Fruit fly (Drosophila melanogaster) whole organism, embryonic: Measurements from ENCODE around the gene sunn.

Source experiments
- Abd-B ChIP-seq: fragments of 200-800 bp; sonication (Bioruptor generic); optimal IDR thresholded peaks from 2 replicates; lab custom pipeline; 2018; ENCODE audit warnings: missing biosample characterization, mild to moderate bottlenecking, missing genetic modification characterization, moderate library complexity
- CG10959 ChIP-seq: fragments of 200-800 bp; sonication (Bioruptor generic); IDR thresholded peaks from 2 replicates; pipeline ENCODE4 v1.3.6; 2022; ENCODE audit warnings: missing biosample characterization, missing genetic modification characterization
- CG11695 ChIP-seq: fragments of 200-800 bp; sonication (Bioruptor generic); IDR thresholded peaks from 3 replicates; pipeline ENCODE4 v1.3.6; 2022; ENCODE audit warnings: missing biosample characterization, missing genetic modification characterization
- CG12391 ChIP-seq: fragments of 200-800 bp; sonication (Bioruptor generic); optimal IDR thresholded peaks from 3 replicates; lab custom pipeline; 2018; ENCODE audit warnings: missing biosample characterization, mild to moderate bottlenecking, missing genetic modification characterization, moderate library complexity
- CG13287 ChIP-seq: fragments of 200-800 bp; sonication (Bioruptor generic); IDR thresholded peaks from 2 replicates; pipeline ENCODE4 v1.3.6; 2022; ENCODE audit warnings: missing biosample characterization, missing genetic modification characterization; ENCODE audit not compliant: partially characterized antibody
- CG1529 ChIP-seq: fragments of 200-800 bp; sonication (Bioruptor generic); optimal IDR thresholded peaks from 3 replicates; lab custom pipeline; 2018; ENCODE audit warnings: missing biosample characterization, missing genetic modification characterization
- CG17802 ChIP-seq: fragments of 200-800 bp; sonication (Bioruptor generic); optimal IDR thresholded peaks from 2 replicates; lab custom pipeline; 2018; ENCODE audit warnings: missing biosample characterization, mild to moderate bottlenecking, missing genetic modification characterization, moderate library complexity
- CG3065 ChIP-seq: fragments of 200-800 bp; sonication (Bioruptor generic); optimal IDR thresholded peaks from 2 replicates; lab custom pipeline; 2016; ENCODE audit warnings: missing biosample characterization, missing genetic modification characterization
- CG32772 ChIP-seq: fragments of 200-800 bp; sonication (Bioruptor generic); IDR thresholded peaks from 2 replicates; pipeline ENCODE4 v1.3.6; 2022; ENCODE audit warnings: missing biosample characterization, missing genetic modification characterization
- CG34224 ChIP-seq: fragments of 200-800 bp; sonication (Bioruptor generic); IDR thresholded peaks from 3 replicates; pipeline ENCODE4 v1.3.6; 2022; ENCODE audit warnings: missing biosample characterization, missing genetic modification characterization; ENCODE audit not compliant: partially characterized antibody
- CG34422 ChIP-seq: fragments of 200-800 bp; sonication (Bioruptor generic); IDR thresholded peaks from 3 replicates; pipeline ENCODE4 v1.3.6; 2022; ENCODE audit warnings: missing biosample characterization, missing genetic modification characterization
- CG6689 ChIP-seq: fragments of 200-800 bp; sonication (Bioruptor generic); IDR thresholded peaks from 2 replicates; pipeline ENCODE4 v1.3.6; 2022; ENCODE audit warnings: missing biosample characterization, missing genetic modification characterization
- CG6765 ChIP-seq: fragments of 200-800 bp; sonication (Bioruptor generic); optimal IDR thresholded peaks from 3 replicates; lab custom pipeline; 2017; ENCODE audit warnings: missing biosample characterization, mild to moderate bottlenecking, missing genetic modification characterization
- CG6791 ChIP-seq: fragments of 200-800 bp; sonication (Bioruptor generic); IDR thresholded peaks from 3 replicates; pipeline ENCODE4 v1.3.6; 2022; ENCODE audit warnings: missing biosample characterization, missing genetic modification characterization; ENCODE audit not compliant: partially characterized antibody
- CG7556 ChIP-seq: fragments of 200-800 bp; sonication (Bioruptor generic); optimal IDR thresholded peaks from 2 replicates; lab custom pipeline; 2017; ENCODE audit warnings: missing biosample characterization, mild to moderate bottlenecking, missing genetic modification characterization
- CoRest ChIP-seq: fragments of 200-800 bp; sonication (Bioruptor generic); optimal IDR thresholded peaks from 3 replicates; lab custom pipeline; 2018; ENCODE audit warnings: missing biosample characterization, mild to moderate bottlenecking, missing genetic modification characterization, moderate library complexity
- Dek ChIP-seq: fragments of 200-800 bp; sonication (Bioruptor generic); optimal IDR thresholded peaks from 3 replicates; lab custom pipeline; 2019; ENCODE audit warnings: missing biosample characterization, mild to moderate bottlenecking, missing genetic modification characterization, moderate library complexity
- Drgx ChIP-seq: fragments of 200-800 bp; sonication (Bioruptor generic); IDR thresholded peaks from 2 replicates; pipeline ENCODE4 v1.3.6; 2022; ENCODE audit warnings: missing biosample characterization, missing genetic modification characterization
- Gsc ChIP-seq: fragments of 200-800 bp; sonication (Bioruptor generic); IDR thresholded peaks from 2 replicates; pipeline ENCODE4 v1.3.6; 2022; ENCODE audit warnings: missing biosample characterization, missing genetic modification characterization
- HLH54F ChIP-seq: fragments of 200-800 bp; sonication (Bioruptor generic); optimal IDR thresholded peaks from 3 replicates; lab custom pipeline; 2016; ENCODE audit warnings: missing biosample characterization, missing genetic modification characterization
- HmgZ ChIP-seq: fragments of 200-800 bp; sonication (Bioruptor generic); optimal IDR thresholded peaks from 2 replicates; lab custom pipeline; 2018; ENCODE audit warnings: missing biosample characterization, mild to moderate bottlenecking, missing genetic modification characterization
- Hr78 ChIP-seq, 2 experiments: fragments of 200-800 bp in 1 of 2; fragments of >200 bp in 1 of 2; sonication (Bioruptor generic) in 1 of 2; optimal IDR thresholded peaks; 2 replicates each; lab custom pipeline; 2017 to 2019; ENCODE audit warnings: missing biosample characterization in 2 of 2, missing genetic modification characterization in 2 of 2, mild to moderate bottlenecking in 1 of 2, moderate library complexity in 1 of 2
- Jarid2 ChIP-seq: fragments of 200-800 bp; sonication (Bioruptor generic); optimal IDR thresholded peaks from 3 replicates; lab custom pipeline; 2017; ENCODE audit warnings: mild to moderate bottlenecking, missing biosample characterization, missing genetic modification reagents, missing genetic modification characterization
- MESR4 ChIP-seq: fragments of 200-800 bp; sonication (Bioruptor generic); optimal IDR thresholded peaks from 2 replicates; lab custom pipeline; 2018; ENCODE audit warnings: missing biosample characterization, mild to moderate bottlenecking, missing genetic modification characterization, moderate library complexity
- Med ChIP-seq: fragments of 200-800 bp; sonication (Bioruptor generic); peaks from one replicate; lab custom pipeline; 2016; ENCODE audit warnings: missing biosample characterization, missing genetic modification characterization, mild to moderate bottlenecking, inconsistent platforms, moderate library complexity
- Nf-YB ChIP-seq: fragments of 200-800 bp; sonication (Bioruptor generic); optimal IDR thresholded peaks from 3 replicates; lab custom pipeline; 2019; ENCODE audit warnings: missing biosample characterization, mild to moderate bottlenecking, missing genetic modification characterization, moderate library complexity
- Opbp ChIP-seq: fragments of 200-800 bp; sonication (Bioruptor generic); IDR thresholded peaks from 3 replicates; pipeline ENCODE4 v1.3.6; 2022; ENCODE audit warnings: missing biosample characterization, missing genetic modification characterization; ENCODE audit not compliant: partially characterized antibody
- Ptx1 ChIP-seq: fragments of 200-800 bp; sonication (Bioruptor generic); IDR thresholded peaks from 2 replicates; pipeline ENCODE4 v1.3.6; 2022; ENCODE audit warnings: missing biosample characterization, missing genetic modification characterization
- Sin3A ChIP-seq: fragments of >200 bp; optimal IDR thresholded peaks from 2 replicates; lab custom pipeline; 2018
- Xrp1 ChIP-seq: fragments of 200-800 bp; sonication (Bioruptor generic); IDR thresholded peaks from 2 replicates; pipeline ENCODE4 v1.3.6; 2022; ENCODE audit warnings: missing biosample characterization, missing genetic modification characterization
- aop ChIP-seq: fragments of 200-800 bp; sonication (Bioruptor generic); IDR thresholded peaks from 2 replicates; pipeline ENCODE4 v1.3.6; 2022; ENCODE audit warnings: missing biosample characterization, missing genetic modification characterization
- bab2 ChIP-seq: fragments of 200-800 bp; sonication (Bioruptor generic); optimal IDR thresholded peaks from 2 replicates; lab custom pipeline; 2016; ENCODE audit warnings: missing biosample characterization, missing genetic modification characterization
- corto ChIP-seq: fragments of 200-800 bp; sonication (Bioruptor generic); optimal IDR thresholded peaks from 2 replicates; lab custom pipeline; 2016; ENCODE audit warnings: missing biosample characterization, mild to moderate bottlenecking, missing genetic modification characterization, moderate library complexity
- crp ChIP-seq, 2 experiments: fragments of 200-800 bp; sonication (Bioruptor generic); optimal IDR thresholded peaks; 2 replicates in 1 of 2; 3 replicates in 1 of 2; lab custom pipeline; 2017; ENCODE audit warnings: missing biosample characterization in 2 of 2, missing genetic modification characterization in 2 of 2, mild to moderate bottlenecking in 1 of 2, moderate library complexity in 1 of 2
- cwo ChIP-seq: fragments of 200-800 bp; sonication (Bioruptor generic); optimal IDR thresholded peaks from 3 replicates; lab custom pipeline; 2017; ENCODE audit warnings: missing biosample characterization, missing genetic modification characterization, mild to moderate bottlenecking, moderate library complexity, missing genetic modification reagents
- ems ChIP-seq: fragments of 200-800 bp; sonication (Bioruptor generic); optimal IDR thresholded peaks from 3 replicates; lab custom pipeline; 2016; ENCODE audit warnings: missing biosample characterization, missing genetic modification characterization
- exex ChIP-seq: fragments of 200-800 bp; sonication (Bioruptor generic); optimal IDR thresholded peaks from 4 replicates; lab custom pipeline; 2018; ENCODE audit warnings: missing biosample characterization, mild to moderate bottlenecking, missing genetic modification characterization, moderate library complexity
- fd3F ChIP-seq: fragments of 200-800 bp; sonication (Bioruptor generic); optimal IDR thresholded peaks from 2 replicates; lab custom pipeline; 2018; ENCODE audit warnings: missing biosample characterization, mild to moderate bottlenecking, missing genetic modification characterization, moderate library complexity
- ind ChIP-seq: fragments of 200-800 bp; sonication (Bioruptor generic); optimal IDR thresholded peaks from 3 replicates; lab custom pipeline; 2016; ENCODE audit warnings: missing biosample characterization, missing genetic modification characterization
- inv ChIP-seq: fragments of 200-800 bp; sonication (Bioruptor generic); IDR thresholded peaks from 2 replicates; pipeline ENCODE4 v1.3.6; 2022; ENCODE audit warnings: missing biosample characterization, missing genetic modification characterization; ENCODE audit not compliant: partially characterized antibody
- kah ChIP-seq: fragments of 200-800 bp; sonication (Bioruptor generic); optimal IDR thresholded peaks from 2 replicates; lab custom pipeline; 2018; ENCODE audit warnings: missing biosample characterization, mild to moderate bottlenecking, missing genetic modification characterization
- lbe ChIP-seq: fragments of 200-800 bp; sonication (Bioruptor generic); optimal IDR thresholded peaks from 2 replicates; lab custom pipeline; 2016; ENCODE audit warnings: missing biosample characterization, mild to moderate bottlenecking, missing genetic modification characterization
- pnt ChIP-seq: fragments of 200-800 bp; sonication (Bioruptor generic); optimal IDR thresholded peaks from 3 replicates; lab custom pipeline; 2016; ENCODE audit warnings: missing biosample characterization, missing genetic modification characterization
- pum ChIP-seq: fragments of 200-800 bp; sonication (Bioruptor generic); optimal IDR thresholded peaks from 2 replicates; lab custom pipeline; 2016; ENCODE audit warnings: missing biosample characterization, missing genetic modification characterization
- schlank ChIP-seq: fragments of 200-800 bp; sonication (Bioruptor generic); optimal IDR thresholded peaks from 2 replicates; lab custom pipeline; 2018; ENCODE audit warnings: missing biosample characterization, mild to moderate bottlenecking, missing genetic modification characterization
- sob ChIP-seq: fragments of 200-800 bp; sonication (Bioruptor generic); IDR thresholded peaks from 2 replicates; pipeline ENCODE4 v1.3.6; 2022; ENCODE audit warnings: missing biosample characterization, missing genetic modification characterization
- trem ChIP-seq: fragments of 200-800 bp; optimal IDR thresholded peaks from 3 replicates; lab custom pipeline; 2019; ENCODE audit warnings: missing biosample characterization, mild to moderate bottlenecking, missing genetic modification characterization, moderate library complexity
- trh ChIP-seq: fragments of 200-800 bp; sonication (Bioruptor generic); optimal IDR thresholded peaks from 2 replicates; lab custom pipeline; 2016; ENCODE audit warnings: missing biosample characterization, missing genetic modification characterization
- unpg ChIP-seq: fragments of 200-800 bp; sonication (Bioruptor generic); optimal IDR thresholded peaks from 3 replicates; lab custom pipeline; 2018; ENCODE audit warnings: missing biosample characterization, mild to moderate bottlenecking, missing genetic modification characterization, moderate library complexity

sunn gene

DNA sequence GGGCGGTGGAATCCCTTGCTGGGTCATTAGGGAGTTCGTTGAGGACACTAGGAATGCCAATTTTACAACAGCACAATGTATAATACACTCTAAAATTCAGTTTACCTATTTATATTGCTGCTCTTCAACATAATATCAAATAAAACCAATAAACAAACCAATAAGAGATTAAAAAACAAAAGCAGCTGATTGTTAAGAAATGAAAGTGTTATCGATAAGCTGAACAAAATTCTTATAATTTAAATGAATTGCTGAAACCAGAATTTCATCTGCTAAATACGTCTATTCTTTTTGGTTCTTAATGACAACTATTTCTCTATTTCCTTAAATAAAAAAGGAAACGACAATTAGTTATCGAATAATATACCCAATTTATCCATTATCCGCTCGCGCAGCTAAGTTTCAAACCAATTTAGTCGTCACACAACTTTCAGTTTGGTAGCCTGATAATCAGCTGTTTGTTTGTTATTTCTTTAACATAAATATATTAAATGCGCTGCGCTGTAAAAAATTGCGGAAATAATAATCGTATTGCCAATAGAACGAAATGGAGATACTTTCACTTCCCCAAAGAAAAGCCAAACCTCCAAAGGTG lies 36.8 kb upstream of the sunn start, which contains the start of the genes Pldn and CG14135 (continued):
- TF ChIP-seq fd3F (no peak), lbe (GFP tag; lab: Kevin White, UChicago) (peak; percentile 25), HmgZ (tag; lab: Kevin White, UChicago) (peak; percentile 49), corto (no peak), Sin3A (no peak), Hr78 (GFP tag; optimal IDR thresholded peaks at IDR 0.05; lab: Kevin White, UChicago) (no peak), CG34224 (0 out of 3 replicates have a peak, but pooled peaks have one; percentile 36), Ptx1 (GFP tag; lab: Robert Waterston, UW) (no peak), CG1529 (GFP tag; lab: Kevin White, UChicago) (no peak), schlank (tag; lab: Kevin White, UChicago) (no peak), Dek (tag; lab: Kevin White, UChicago) (no peak), CG7556 (GFP tag; lab: Kevin White, UChicago) (no peak), cwo (no peak), pum (GFP tag; lab: Kevin White, UChicago) (no peak), Med (GFP tag; lab: Kevin White, UChicago) (peak; percentile 66), CG34422 (GFP tag; lab: Robert Waterston, UW) (peak; percentile 1; the same call in 1 of the 3 replicates), CG6765 (GFP tag; lab: Kevin White, UChicago) (no peak), CG12391 (tag; lab: Kevin White, UChicago) (peak; percentile 3), exex (tag; lab: Kevin White, UChicago) (peak; percentile 21), CoRest (tag; lab: Kevin White, UChicago) (no peak), Abd-B (GFP tag; lab: Kevin White, UChicago) (no peak), kah (GFP tag; lab: Kevin White, UChicago) (no peak), Drgx (GFP tag; lab: Robert Waterston, UW) (no peak), CG3065 (GFP tag; lab: Kevin White, UChicago) (no peak), CG17802 (tag; lab: Kevin White, UChicago) (no peak), unpg (GFP tag; lab: Kevin White, UChicago) (no peak), CG10959 (GFP tag; lab: Robert Waterston, UW) (no peak), MESR4 (GFP tag; lab: Kevin White, UChicago) (peak; percentile 29), CG6791 (GFP tag; lab: Robert Waterston, UW) (peak; percentile 27; the same call in 1 of the 3 replicates), CG13287 (GFP tag; lab: Robert Waterston, UW) (peak; percentile 61), trh (GFP tag; lab: Kevin White, UChicago) (no peak), sob (no peak), ems (GFP tag; lab: Kevin White, UChicago) (no peak), bab2 (GFP tag; lab: Kevin White, UChicago) (no peak), Xrp1 (GFP tag; lab: Robert Waterston, UW) (no peak), inv (GFP tag; lab: Robert Waterston, UW) (no peak), HLH54F (GFP tag; lab: Kevin White, UChicago) (no peak), aop (GFP tag; lab: Robert Waterston, UW) (no peak), CG32772 (GFP tag; lab: Robert Waterston, UW) (no peak), Jarid2 (GFP tag; lab: Kevin White, UChicago) (no peak), crp (GFP tag; optimal IDR thresholded peaks at IDR 0.05; lab: Kevin White, UChicago) (peak; percentile 97 to 99), trem (tag; lab: Kevin White, UChicago) (peak; percentile 53), CG6689 (no peak), Nf-YB (GFP tag; lab: Kevin White, UChicago) (no peak), Gsc (GFP tag; lab: Robert Waterston, UW) (no peak), pnt (GFP tag; lab: Kevin White, UChicago) (no peak), ind (GFP tag; lab: Kevin White, UChicago) (no peak), Opbp (no peak), CG11695 (GFP tag; lab: Robert Waterston, UW) (no peak)
